Fruit fly (Drosophila melanogaster) whole organism, embryonic: ENCODE results near the gene E23.

Experiments used
- CG1024 ChIP-seq: fragments of 200-800 bp; sonication (Bioruptor generic); IDR thresholded peaks from 2 replicates; pipeline ENCODE4 v1.3.6; 2022; ENCODE audit warnings: missing biosample characterization, missing genetic modification characterization
- CG10543 ChIP-seq: fragments of 200-800 bp; sonication (Bioruptor generic); optimal IDR thresholded peaks from 3 replicates; lab custom pipeline; 2017; ENCODE audit warnings: missing biosample characterization, mild to moderate bottlenecking, missing genetic modification characterization, moderate library complexity
- CG12071 ChIP-seq: fragments of 200-800 bp; sonication (Bioruptor generic); optimal IDR thresholded peaks from 3 replicates; lab custom pipeline; 2018; ENCODE audit warnings: missing biosample characterization, mild to moderate bottlenecking, missing genetic modification characterization
- CG12236 ChIP-seq: fragments of 200-800 bp; sonication (Bioruptor generic); optimal IDR thresholded peaks from 2 replicates; lab custom pipeline; 2016; ENCODE audit warnings: missing biosample characterization, missing genetic modification characterization
- CG12391 ChIP-seq: fragments of 200-800 bp; sonication (Bioruptor generic); optimal IDR thresholded peaks from 3 replicates; lab custom pipeline; 2018; ENCODE audit warnings: missing biosample characterization, mild to moderate bottlenecking, missing genetic modification characterization, moderate library complexity
- CG12942 ChIP-seq: fragments of 200-800 bp; sonication (Bioruptor generic); optimal IDR thresholded peaks from 3 replicates; lab custom pipeline; 2016; ENCODE audit warnings: missing biosample characterization, missing genetic modification characterization
- CG13296 ChIP-seq: fragments of 200-800 bp; sonication (Bioruptor generic); optimal IDR thresholded peaks from 3 replicates; lab custom pipeline; 2018; ENCODE audit warnings: missing biosample characterization, mild to moderate bottlenecking, missing genetic modification characterization
- CG14014 ChIP-seq: fragments of 200-800 bp; sonication (Bioruptor generic); IDR thresholded peaks from 2 replicates; pipeline ENCODE4 v1.3.6; 2022; ENCODE audit warnings: missing biosample characterization, missing genetic modification characterization
- CG15073 ChIP-seq: fragments of 200-800 bp; sonication (Bioruptor generic); optimal IDR thresholded peaks from 2 replicates; lab custom pipeline; 2016; ENCODE audit warnings: missing biosample characterization, missing genetic modification characterization
- CG17568 ChIP-seq: fragments of 200-800 bp; sonication (Bioruptor generic); optimal IDR thresholded peaks from 2 replicates; lab custom pipeline; 2018; ENCODE audit warnings: missing biosample characterization, mild to moderate bottlenecking, missing genetic modification characterization, moderate library complexity
- CG18619 ChIP-seq: fragments of 200-800 bp; sonication (Bioruptor generic); optimal IDR thresholded peaks from 3 replicates; lab custom pipeline; 2017; ENCODE audit warnings: missing biosample characterization, mild to moderate bottlenecking, missing genetic modification characterization
- CG2678 ChIP-seq: fragments of 200-800 bp; sonication (Bioruptor generic); optimal IDR thresholded peaks from 3 replicates; lab custom pipeline; 2019; ENCODE audit warnings: missing biosample characterization, mild to moderate bottlenecking, missing genetic modification characterization, moderate library complexity
- CG6791 ChIP-seq: fragments of 200-800 bp; sonication (Bioruptor generic); IDR thresholded peaks from 3 replicates; pipeline ENCODE4 v1.3.6; 2022; ENCODE audit warnings: missing biosample characterization, missing genetic modification characterization; ENCODE audit not compliant: partially characterized antibody
- CG7745 ChIP-seq: fragments of 200-800 bp; sonication (Bioruptor generic); optimal IDR thresholded peaks from 2 replicates; lab custom pipeline; 2018; ENCODE audit warnings: missing biosample characterization, mild to moderate bottlenecking, missing genetic modification characterization, moderate library complexity
- CG9817 ChIP-seq: fragments of 200-800 bp; sonication (Bioruptor generic); optimal IDR thresholded peaks from 2 replicates; lab custom pipeline; 2018; ENCODE audit warnings: missing biosample characterization, mild to moderate bottlenecking, missing genetic modification characterization, moderate library complexity
- CG9876 ChIP-seq: fragments of 200-800 bp; sonication (Bioruptor generic); optimal IDR thresholded peaks from 2 replicates; lab custom pipeline; 2016; ENCODE audit warnings: missing biosample characterization, missing genetic modification characterization
- CkIIα-i1 ChIP-seq: fragments of 200-800 bp; sonication (Bioruptor generic); IDR thresholded peaks from 2 replicates; pipeline ENCODE4 v1.3.6; 2022; ENCODE audit warnings: missing biosample characterization, missing genetic modification characterization
- CoRest ChIP-seq: fragments of 200-800 bp; sonication (Bioruptor generic); optimal IDR thresholded peaks from 3 replicates; lab custom pipeline; 2018; ENCODE audit warnings: missing biosample characterization, mild to moderate bottlenecking, missing genetic modification characterization, moderate library complexity
- HmgD ChIP-seq: fragments of 200-800 bp; sonication (Bioruptor generic); optimal IDR thresholded peaks from 3 replicates; lab custom pipeline; 2016; ENCODE audit warnings: missing biosample characterization, missing genetic modification characterization
- HmgZ ChIP-seq: fragments of 200-800 bp; sonication (Bioruptor generic); optimal IDR thresholded peaks from 2 replicates; lab custom pipeline; 2018; ENCODE audit warnings: missing biosample characterization, mild to moderate bottlenecking, missing genetic modification characterization
- Hmx ChIP-seq: fragments of 200-800 bp; sonication (Bioruptor generic); optimal IDR thresholded peaks from 2 replicates; lab custom pipeline; 2016; ENCODE audit warnings: missing biosample characterization, missing genetic modification characterization
- Hsf ChIP-seq: fragments of 200-800 bp; sonication (Bioruptor generic); optimal IDR thresholded peaks from 3 replicates; lab custom pipeline; 2016; ENCODE audit warnings: missing biosample characterization, missing genetic modification characterization
- MESR4 ChIP-seq: fragments of 200-800 bp; sonication (Bioruptor generic); optimal IDR thresholded peaks from 2 replicates; lab custom pipeline; 2018; ENCODE audit warnings: missing biosample characterization, mild to moderate bottlenecking, missing genetic modification characterization, moderate library complexity
- NFAT ChIP-seq: fragments of 200-800 bp; sonication (Bioruptor generic); IDR thresholded peaks from 2 replicates; pipeline ENCODE4 v1.3.6; 2022; ENCODE audit warnings: missing biosample characterization, missing genetic modification characterization
- Neu2 ChIP-seq: fragments of 200-800 bp; sonication (Bioruptor generic); optimal IDR thresholded peaks from 3 replicates; lab custom pipeline; 2016; ENCODE audit warnings: missing biosample characterization, missing genetic modification characterization, borderline replicate concordance
- Nf-YA ChIP-seq: fragments of 200-800 bp; sonication (Bioruptor generic); IDR thresholded peaks from 2 replicates; pipeline ENCODE4 v1.3.6; 2022; ENCODE audit warnings: missing biosample characterization, missing genetic modification characterization
- Sin3A ChIP-seq: fragments of >200 bp; optimal IDR thresholded peaks from 2 replicates; lab custom pipeline; 2018
- Six4 ChIP-seq: fragments of 200-800 bp; sonication (Bioruptor generic); optimal IDR thresholded peaks from 2 replicates; lab custom pipeline; 2016; ENCODE audit warnings: missing biosample characterization, missing genetic modification characterization
- Sox100B ChIP-seq: fragments of 200-800 bp; sonication (Bioruptor generic); optimal IDR thresholded peaks from 3 replicates; lab custom pipeline; 2018; ENCODE audit warnings: missing biosample characterization, mild to moderate bottlenecking, missing genetic modification characterization
- Sox102F ChIP-seq: fragments of 200-800 bp; sonication (Bioruptor generic); optimal IDR thresholded peaks from 2 replicates; lab custom pipeline; 2018; ENCODE audit warnings: missing biosample characterization, mild to moderate bottlenecking, missing genetic modification characterization, moderate library complexity
- Sry-β ChIP-seq: fragments of 200-800 bp; sonication (Bioruptor generic); optimal IDR thresholded peaks from 2 replicates; lab custom pipeline; 2018; ENCODE audit warnings: missing biosample characterization, mild to moderate bottlenecking, missing genetic modification characterization, moderate library complexity
- ab ChIP-seq: fragments of 200-800 bp; sonication (Bioruptor generic); optimal IDR thresholded peaks from 2 replicates; lab custom pipeline; 2016; ENCODE audit warnings: missing biosample characterization, missing genetic modification characterization
- aop ChIP-seq: fragments of 200-800 bp; sonication (Bioruptor generic); IDR thresholded peaks from 2 replicates; pipeline ENCODE4 v1.3.6; 2022; ENCODE audit warnings: missing biosample characterization, missing genetic modification characterization
- ara ChIP-seq: fragments of 200-800 bp; sonication (Bioruptor generic); IDR thresholded peaks from 2 replicates; pipeline ENCODE4 v1.3.6; 2022; ENCODE audit warnings: missing biosample characterization, missing genetic modification characterization
- br ChIP-seq: fragments of >200 bp; optimal IDR thresholded peaks from 2 replicates; lab custom pipeline; 2017
- gcm2 ChIP-seq: fragments of 200-800 bp; sonication (Bioruptor generic); optimal IDR thresholded peaks from 2 replicates; lab custom pipeline; 2016; ENCODE audit warnings: missing biosample characterization, missing genetic modification characterization
- gem ChIP-seq: fragments of 200-800 bp; sonication (Bioruptor generic); optimal IDR thresholded peaks from 2 replicates; lab custom pipeline; 2019; ENCODE audit warnings: missing biosample characterization, mild to moderate bottlenecking, missing genetic modification characterization, moderate library complexity
- h ChIP-seq: fragments of >200 bp; optimal IDR thresholded peaks from 2 replicates; lab custom pipeline; 2017
- knrl ChIP-seq: fragments of 200-800 bp; sonication (Bioruptor generic); IDR thresholded peaks from 3 replicates; pipeline ENCODE4 v1.3.6; 2022; ENCODE audit warnings: missing biosample characterization, missing genetic modification characterization; ENCODE audit not compliant: partially characterized antibody
- lola ChIP-seq, 3 experiments: fragments of >200 bp in 2 of 3; fragments of 200-800 bp in 1 of 3; sonication (Bioruptor generic) in 1 of 3; optimal IDR thresholded peaks; 2 replicates each; lab custom pipeline; 2017 to 2019; ENCODE audit warnings: missing biosample characterization in 3 of 3, missing genetic modification characterization in 3 of 3, mild to moderate bottlenecking in 1 of 3, moderate library complexity in 1 of 3
- mirr ChIP-seq: fragments of 200-800 bp; sonication (Bioruptor generic); optimal IDR thresholded peaks from 3 replicates; lab custom pipeline; 2018; ENCODE audit warnings: missing biosample characterization, mild to moderate bottlenecking, missing genetic modification characterization
- odd ChIP-seq: fragments of 200-800 bp; sonication (Bioruptor generic); optimal IDR thresholded peaks from 2 replicates; lab custom pipeline; 2017; ENCODE audit warnings: missing biosample characterization, mild to moderate bottlenecking, missing genetic modification characterization
- phol ChIP-seq: fragments of 200-800 bp; sonication (Bioruptor generic); optimal IDR thresholded peaks from 3 replicates; lab custom pipeline; 2018; ENCODE audit warnings: missing biosample characterization, mild to moderate bottlenecking, missing genetic modification characterization, moderate library complexity
- pita ChIP-seq: fragments of 200-800 bp; sonication (Bioruptor generic); optimal IDR thresholded peaks from 2 replicates; lab custom pipeline; 2017; ENCODE audit warnings: missing biosample characterization, mild to moderate bottlenecking, missing genetic modification characterization
- sim ChIP-seq: fragments of 200-800 bp; sonication (Bioruptor generic); IDR thresholded peaks from 2 replicates; pipeline ENCODE4 v1.3.6; 2022; ENCODE audit warnings: missing biosample characterization, missing genetic modification characterization
- slbo ChIP-seq: fragments of 200-800 bp; sonication (Bioruptor generic); IDR thresholded peaks from 2 replicates; pipeline ENCODE4 v1.3.6; 2022; ENCODE audit warnings: missing biosample characterization, missing genetic modification characterization
- slou ChIP-seq: fragments of 200-800 bp; sonication (Bioruptor generic); optimal IDR thresholded peaks from 3 replicates; lab custom pipeline; 2016; ENCODE audit warnings: missing biosample characterization, missing genetic modification characterization
- stwl ChIP-seq: fragments of 200-800 bp; sonication (Bioruptor generic); optimal IDR thresholded peaks from 3 replicates; lab custom pipeline; 2018; ENCODE audit warnings: missing biosample characterization, mild to moderate bottlenecking, missing genetic modification characterization, moderate library complexity
- tgo ChIP-seq: fragments of 200-800 bp; sonication (Bioruptor generic); IDR thresholded peaks from 3 replicates; pipeline ENCODE4 v1.3.6; 2022; ENCODE audit warnings: missing biosample characterization, missing genetic modification characterization
- vvl ChIP-seq: fragments of 200-800 bp; sonication (Bioruptor generic); IDR thresholded peaks from 2 replicates; pipeline ENCODE4 v1.3.6; 2022; ENCODE audit warnings: missing biosample characterization, missing genetic modification characterization
- yki ChIP-seq: fragments of >200 bp; optimal IDR thresholded peaks from 3 replicates; lab custom pipeline; 2018
- zf30C ChIP-seq: fragments of 200-800 bp; sonication (Bioruptor generic); optimal IDR thresholded peaks from 3 replicates; lab custom pipeline; 2018; ENCODE audit warnings: missing biosample characterization, mild to moderate bottlenecking, missing genetic modification characterization

Gene E23

dm6 chr2L:3372483-3372929, 17.9 kb upstream of the E23 start (continued):
- TF ChIP-seq Hmx (GFP tag; lab: Kevin White, UChicago) (no peak), CG9817 (tag; lab: Kevin White, UChicago) (no peak), Six4 (GFP tag; lab: Kevin White, UChicago) (no peak), yki (no peak), CkIIα-i1 (0 out of 2 replicates have a peak, but pooled peaks have one; percentile 35), CG6791 (0 out of 3 replicates have a peak, but pooled peaks have one; percentile 19), CG12071 (GFP tag; lab: Kevin White, UChicago) (no peak), NFAT (no peak), CG18619 (no peak), CG9876 (GFP tag; lab: Kevin White, UChicago) (no peak), Sin3A (lab: Kevin White, UChicago) (no peak), odd (GFP tag; lab: Kevin White, UChicago) (no peak), zf30C (GFP tag; lab: Kevin White, UChicago) (peak; percentile 72), CoRest (tag; lab: Kevin White, UChicago) (peak; percentile 12), Hsf (peak; percentile 2), CG17568 (GFP tag; lab: Kevin White, UChicago) (no peak), slou (GFP tag; lab: Kevin White, UChicago) (no peak), CG12942 (no peak), aop (no peak), phol (peak; percentile 15), HmgD (GFP tag; lab: Kevin White, UChicago) (peak; percentile 30), pita (GFP tag; lab: Kevin White, UChicago) (no peak), mirr (GFP tag; lab: Kevin White, UChicago) (no peak), CG7745 (tag; lab: Kevin White, UChicago) (no peak), Sox100B (GFP tag; lab: Kevin White, UChicago) (no peak), Neu2 (GFP tag; lab: Kevin White, UChicago) (no peak), knrl (GFP tag; lab: Robert Waterston, UW) (peak; percentile 49; the same call in 2 of the 3 replicates), CG13296 (GFP tag; lab: Kevin White, UChicago) (peak; percentile 3), gcm2 (GFP tag; lab: Kevin White, UChicago) (no peak), vvl (GFP tag; lab: Robert Waterston, UW) (0 out of 2 replicates have a peak, but pooled peaks have one; percentile 32), CG12391 (peak; percentile 25), gem (peak; percentile 41), HmgZ (tag; lab: Kevin White, UChicago) (no peak), MESR4 (GFP tag; lab: Kevin White, UChicago) (no peak), slbo (GFP tag; lab: Robert Waterston, UW) (peak; percentile 31; the same call in 1 of the 2 replicates), CG15073 (no peak), lola (GFP tag; optimal IDR thresholded peaks at IDR 0.05; lab: Kevin White, UChicago) (no peak), CG1024 (GFP tag; lab: Robert Waterston, UW) (no peak), CG14014 (GFP tag; lab: Robert Waterston, UW) (0 out of 2 replicates have a peak, but pooled peaks have one; percentile 13), stwl (no peak), Nf-YA (GFP tag; lab: Robert Waterston, UW) (no peak), h (lab: Kevin White, UChicago) (no peak), Sox102F (GFP tag; lab: Kevin White, UChicago) (peak; percentile 16), ara (GFP tag; lab: Robert Waterston, UW) (peak; percentile 50), sim (no peak), CG2678 (tag; lab: Kevin White, UChicago) (peak; percentile 16), CG12236 (GFP tag; lab: Kevin White, UChicago) (no peak), ab (GFP tag; lab: Kevin White, UChicago) (no peak), Sry-β (no peak), br (lab: Kevin White, UChicago) (no peak), CG10543 (GFP tag; lab: Kevin White, UChicago) (no peak), tgo (GFP tag; lab: Robert Waterston, UW) (no peak)
